Fruit fly (Drosophila melanogaster): Measurements from ENCODE around the gene Itpr.

Gene Itpr

dm6 chr3R:5550452-5550851 is 33.5 kb downstream of the Itpr start:
- TF ChIP-seq CG1603 (tag; optimal IDR thresholded peaks at IDR 0.05) = peak; percentile 52
- no peak for TF ChIP-seq Dad (GFP tag; optimal IDR thresholded peaks at IDR 0.05)
- TF ChIP-seq lab (GFP tag; optimal IDR thresholded peaks at IDR 0.05) = no peak
- TF ChIP-seq CG1024 (GFP tag; IDR thresholded peaks at IDR 0.05) = no peak
- no peak for TF ChIP-seq slp2 (GFP tag; optimal IDR thresholded peaks at IDR 0.05)
- TF ChIP-seq CG8944 (GFP tag; optimal IDR thresholded peaks at IDR 0.05) = no peak
- TF ChIP-seq oc (tag; optimal IDR thresholded peaks at IDR 0.05) = no peak
- no peak for TF ChIP-seq CG11398 (GFP tag; optimal IDR thresholded peaks at IDR 0.05)
- no peak for TF ChIP-seq Sox100B (GFP tag; optimal IDR thresholded peaks at IDR 0.05)
- peak; percentile 69 for TF ChIP-seq Scr (GFP tag; IDR thresholded peaks at IDR 0.05; ENCODE audit: partially characterized antibody)
- peak; percentile 64; the same call in 1 of the 3 replicates for TF ChIP-seq hb (GFP tag; IDR thresholded peaks at IDR 0.05; ENCODE audit: partially characterized antibody)
- no peak for TF ChIP-seq cad (GFP tag; optimal IDR thresholded peaks at IDR 0.05)
- TF ChIP-seq CG2202 (tag; optimal IDR thresholded peaks at IDR 0.05) = no peak
- TF ChIP-seq CG3838 (GFP tag; optimal IDR thresholded peaks at IDR 0.05) = no peak
- TF ChIP-seq CG7963 (GFP tag; IDR thresholded peaks at IDR 0.05; ENCODE audit: partially characterized antibody) = peak; percentile 54; the same call in 1 of the 3 replicates
- no peak for TF ChIP-seq CG4617 (GFP tag; optimal IDR thresholded peaks at IDR 0.05; ENCODE audit: borderline replicate concordance)
- TF ChIP-seq NK7.1 (GFP tag; optimal IDR thresholded peaks at IDR 0.05) = no peak
- no peak for TF ChIP-seq da (GFP tag; optimal IDR thresholded peaks at IDR 0.05)
- TF ChIP-seq stwl (tag; optimal IDR thresholded peaks at IDR 0.05) = peak; percentile 59
- no peak for TF ChIP-seq GATAe (GFP tag; conservative IDR thresholded peaks at IDR 0.05)
- peak; percentile 70 for TF ChIP-seq bbx (GFP tag; IDR thresholded peaks at IDR 0.05; ENCODE audit: partially characterized antibody)
- TF ChIP-seq Sry-δ (GFP tag; optimal IDR thresholded peaks at IDR 0.05) = peak; percentile 81
- TF ChIP-seq otp (GFP tag; IDR thresholded peaks at IDR 0.05) = no peak
- TF ChIP-seq TFAM (GFP tag; optimal IDR thresholded peaks at IDR 0.05) = no peak
- no peak for TF ChIP-seq schlank (tag; optimal IDR thresholded peaks at IDR 0.05)
- peak; percentile 81 for TF ChIP-seq CG2116 (GFP tag; optimal IDR thresholded peaks at IDR 0.05)
- TF ChIP-seq wdn (GFP tag; IDR thresholded peaks at IDR 0.05) = no peak
- TF ChIP-seq twi (tag; optimal IDR thresholded peaks at IDR 0.05) = no peak
- TF ChIP-seq CG14050 (GFP tag; IDR thresholded peaks at IDR 0.05) = no peak
- TF ChIP-seq Kr (GFP tag; optimal IDR thresholded peaks at IDR 0.05) = no peak
- no peak for TF ChIP-seq Adf1 (GFP tag; IDR thresholded peaks at IDR 0.05)
- TF ChIP-seq CG16815 (GFP tag; optimal IDR thresholded peaks at IDR 0.05) = no peak
- no peak for TF ChIP-seq ssp (GFP tag; IDR thresholded peaks at IDR 0.05)
- TF ChIP-seq CG3726 (GFP tag; IDR thresholded peaks at IDR 0.05) = no peak
- no peak for TF ChIP-seq ems (GFP tag; optimal IDR thresholded peaks at IDR 0.05)
- peak; percentile 90 for TF ChIP-seq Dref (GFP tag; IDR thresholded peaks at IDR 0.05)
- no peak for TF ChIP-seq ranshi (GFP tag; IDR thresholded peaks at IDR 0.05)
- TF ChIP-seq CG14014 (GFP tag; IDR thresholded peaks at IDR 0.05) = no peak
- peak; percentile 82; the same call in 2 of the 3 replicates for TF ChIP-seq zen2 (GFP tag; IDR thresholded peaks at IDR 0.05; ENCODE audit: partially characterized antibody)
- TF ChIP-seq Opbp (GFP tag; IDR thresholded peaks at IDR 0.05; ENCODE audit: partially characterized antibody) = peak; percentile 71; the same call in 2 of the 3 replicates
- no peak for TF ChIP-seq CG2875 (GFP tag; optimal IDR thresholded peaks at IDR 0.05)
- TF ChIP-seq Fer2 (tag; optimal IDR thresholded peaks at IDR 0.05) = no peak
- no peak for TF ChIP-seq YL-1 (GFP tag; optimal IDR thresholded peaks at IDR 0.05)
- no peak for TF ChIP-seq CG1529 (GFP tag; optimal IDR thresholded peaks at IDR 0.05)
- TF ChIP-seq sna (GFP tag; IDR thresholded peaks at IDR 0.05; ENCODE audit: partially characterized antibody) = peak; percentile 64
- TF ChIP-seq aop (GFP tag; IDR thresholded peaks at IDR 0.05) = no peak
- TF ChIP-seq CG16779 (GFP tag; IDR thresholded peaks at IDR 0.05) = no peak
- TF ChIP-seq CG7987 (GFP tag; optimal IDR thresholded peaks at IDR 0.05) = no peak
- no peak for TF ChIP-seq lmd (GFP tag; IDR thresholded peaks at IDR 0.05)
- no peak for TF ChIP-seq CG9876 (GFP tag; optimal IDR thresholded peaks at IDR 0.05)
- TF ChIP-seq zfh1 (GFP tag; IDR thresholded peaks at IDR 0.05) = no peak
- no peak for TF ChIP-seq CG2712 (tag; optimal IDR thresholded peaks at IDR 0.05)
